Worm (Caenorhabditis elegans): ENCODE data around the gene srj-49.

Gene srj-49

ce11 chrV:2871754-2872504 lies 23.8 kb upstream of the srj-49 start:
- TF ChIP-seq ceh-39 (tag; optimal IDR thresholded peaks at IDR 0.05) (no peak), snpc-4 (tag; optimal IDR thresholded peaks at IDR 0.05) (no peak), sem-2 (GFP tag; optimal IDR thresholded peaks at IDR 0.05) (no peak), nhr-12 (tag; optimal IDR thresholded peaks at IDR 0.05) (no peak), lin-13 (tag; optimal IDR thresholded peaks at IDR 0.05) (no peak), lsy-2 (tag; optimal IDR thresholded peaks at IDR 0.05) (no peak), elt-3 (tag; optimal IDR thresholded peaks at IDR 0.05) (no peak), nhr-28 (tag; optimal IDR thresholded peaks at IDR 0.05) (no peak), mab-5 (tag; optimal IDR thresholded peaks at IDR 0.05) (no peak), unc-62 (GFP tag; optimal IDR thresholded peaks at IDR 0.05) (no peak), nhr-237 (tag; optimal IDR thresholded peaks at IDR 0.05) (no peak), mls-2 (tag; optimal IDR thresholded peaks at IDR 0.05) (no peak), mep-1 (tag; optimal IDR thresholded peaks at IDR 0.05) (no peak), ceh-43 (GFP tag; optimal IDR thresholded peaks at IDR 0.05) (no peak), unc-120 (tag; optimal IDR thresholded peaks at IDR 0.05; ENCODE audit: poor library complexity, severe bottlenecking) (no peak), tbx-8 (GFP tag; optimal IDR thresholded peaks at IDR 0.05) (no peak), elt-1 (tag; optimal IDR thresholded peaks at IDR 0.05; ENCODE audit: borderline replicate concordance, insufficient read depth) (no peak), drap-1 (GFP tag; optimal IDR thresholded peaks at IDR 0.05) (no peak), ztf-11 (tag; optimal IDR thresholded peaks at IDR 0.05) (no peak), ceh-83 (GFP tag; optimal IDR thresholded peaks at IDR 0.05) (no peak)

ce11 chrV:2870127-2870526 lies 22.0 kb upstream of the srj-49 start, which contains the start of gene srh-243:
srh-243 (plus strand) TSS chrV:2870427.
- no peak for TF ChIP-seq blmp-1 (tag; optimal IDR thresholded peaks at IDR 0.05)
- TF ChIP-seq ceh-39 (tag; optimal IDR thresholded peaks at IDR 0.05) = no peak
- no peak for TF ChIP-seq drap-1 (GFP tag; optimal IDR thresholded peaks at IDR 0.05)
- TF ChIP-seq ceh-43 (GFP tag; optimal IDR thresholded peaks at IDR 0.05) = no peak
- TF ChIP-seq flh-1 (GFP tag; optimal IDR thresholded peaks at IDR 0.05) = no peak
- no peak for TF ChIP-seq elt-1 (tag; optimal IDR thresholded peaks at IDR 0.05; ENCODE audit: borderline replicate concordance, insufficient read depth)
- TF ChIP-seq pha-4 (tag; optimal IDR thresholded peaks at IDR 0.05) = no peak
- no peak for TF ChIP-seq tbx-8 (GFP tag; optimal IDR thresholded peaks at IDR 0.05)
- TF ChIP-seq mep-1 (tag; optimal IDR thresholded peaks at IDR 0.05) = no peak
- TF ChIP-seq nhr-12 (tag; optimal IDR thresholded peaks at IDR 0.05) = no peak
- TF ChIP-seq hlh-1 (tag; optimal IDR thresholded peaks at IDR 0.05) = no peak
- no peak for TF ChIP-seq nhr-2 (tag; optimal IDR thresholded peaks at IDR 0.05)
- no peak for TF ChIP-seq ceh-83 (GFP tag; optimal IDR thresholded peaks at IDR 0.05)
- TF ChIP-seq snpc-4 (tag; optimal IDR thresholded peaks at IDR 0.05) = no peak
- no peak for TF ChIP-seq lin-32 (GFP tag; optimal IDR thresholded peaks at IDR 0.05)
- TF ChIP-seq sptf-1 (tag; optimal IDR thresholded peaks at IDR 0.05) = no peak
- no peak for TF ChIP-seq mls-2 (tag; optimal IDR thresholded peaks at IDR 0.05)

- TF ChIP-seq ztf-11 (tag; optimal IDR thresholded peaks at IDR 0.05) (no peak), pha-4 (tag; optimal IDR thresholded peaks at IDR 0.05) (no peak), zip-8 (tag; optimal IDR thresholded peaks at IDR 0.05) (no peak), nhr-28 (tag; optimal IDR thresholded peaks at IDR 0.05) (no peak), nhr-76 (tag; optimal IDR thresholded peaks at IDR 0.05) (no peak), nhr-12 (tag; optimal IDR thresholded peaks at IDR 0.05) (no peak)
Measured at ce11 chrV:2869503-2869902, 21.4 kb upstream of the srj-49 start, which contains the start of gene srh-241. srh-241 (minus strand) TSS chrV:2869603.

- TF ChIP-seq mab-5 (tag; optimal IDR thresholded peaks at IDR 0.05) = no peak
- no peak for TF ChIP-seq unc-120 (tag; optimal IDR thresholded peaks at IDR 0.05; ENCODE audit: poor library complexity, severe bottlenecking)
- no peak for TF ChIP-seq nhr-237 (tag; optimal IDR thresholded peaks at IDR 0.05)
- no peak for TF ChIP-seq sptf-1 (tag; optimal IDR thresholded peaks at IDR 0.05)
- TF ChIP-seq flh-1 (GFP tag; optimal IDR thresholded peaks at IDR 0.05) = no peak
Measured at ce11 chrV:2864899-2865298, 16.8 kb upstream of the srj-49 start, which contains the start of gene srh-240. srh-240 (plus strand) TSS chrV:2865199.

- TF ChIP-seq drap-1 (GFP tag; optimal IDR thresholded peaks at IDR 0.05) = no peak
- no peak for TF ChIP-seq ceh-83 (GFP tag; optimal IDR thresholded peaks at IDR 0.05)
- no peak for TF ChIP-seq elt-3 (tag; optimal IDR thresholded peaks at IDR 0.05)
- TF ChIP-seq nhr-237 (tag; optimal IDR thresholded peaks at IDR 0.05) = no peak
- no peak for TF ChIP-seq lin-13 (tag; optimal IDR thresholded peaks at IDR 0.05)
- TF ChIP-seq unc-62 (GFP tag; optimal IDR thresholded peaks at IDR 0.05) = no peak
- TF ChIP-seq unc-120 (tag; optimal IDR thresholded peaks at IDR 0.05; ENCODE audit: poor library complexity, severe bottlenecking) = no peak
- no peak for TF ChIP-seq elt-1 (tag; optimal IDR thresholded peaks at IDR 0.05; ENCODE audit: borderline replicate concordance, insufficient read depth)
- no peak for TF ChIP-seq tbx-8 (GFP tag; optimal IDR thresholded peaks at IDR 0.05)
- no peak for TF ChIP-seq nhr-2 (tag; optimal IDR thresholded peaks at IDR 0.05)
- TF ChIP-seq unc-39 (tag; optimal IDR thresholded peaks at IDR 0.05) = no peak
Measured at ce11 chrV:2863033-2863432, 14.9 kb upstream of the srj-49 start, which contains the start of gene srh-272. srh-272 (plus strand) TSS chrV:2863333.
